Fruit fly (Drosophila melanogaster) whole organism, embryonic: Measurements from ENCODE around the gene sunn.

ENCODE experiments used
- Atf3 ChIP-seq: fragments of 200-800 bp; sonication (Bioruptor generic); optimal IDR thresholded peaks from 3 replicates; lab custom pipeline; 2016; ENCODE audit warnings: missing biosample characterization, missing genetic modification characterization
- Bdp1 ChIP-seq: fragments of 200-800 bp; sonication (Bioruptor generic); optimal IDR thresholded peaks from 3 replicates; lab custom pipeline; 2016; ENCODE audit warnings: missing biosample characterization, missing genetic modification characterization
- Bgb ChIP-seq: fragments of 200-800 bp; sonication (Bioruptor generic); IDR thresholded peaks from 2 replicates; pipeline ENCODE4 v1.3.6; 2022; ENCODE audit warnings: missing biosample characterization, missing genetic modification characterization; ENCODE audit not compliant: partially characterized antibody
- CG10209 ChIP-seq: fragments of 200-800 bp; sonication (Bioruptor generic); optimal IDR thresholded peaks from 3 replicates; lab custom pipeline; 2017; ENCODE audit warnings: missing biosample characterization, mild to moderate bottlenecking, missing genetic modification characterization, missing genetic modification reagents
- CG10366 ChIP-seq: fragments of 200-800 bp; sonication (Bioruptor generic); IDR thresholded peaks from 2 replicates; pipeline ENCODE4 v1.3.6; 2022; ENCODE audit warnings: missing biosample characterization, missing genetic modification characterization
- CG11093 ChIP-seq: fragments of 200-800 bp; sonication (Bioruptor generic); IDR thresholded peaks from 3 replicates; pipeline ENCODE4 v1.3.6; 2022; ENCODE audit warnings: missing biosample characterization, missing genetic modification characterization
- CG13296 ChIP-seq: fragments of 200-800 bp; sonication (Bioruptor generic); optimal IDR thresholded peaks from 3 replicates; lab custom pipeline; 2018; ENCODE audit warnings: missing biosample characterization, mild to moderate bottlenecking, missing genetic modification characterization
- CG15011 ChIP-seq: fragments of 200-800 bp; sonication (Bioruptor generic); optimal IDR thresholded peaks from 3 replicates; lab custom pipeline; 2018; ENCODE audit warnings: missing biosample characterization, mild to moderate bottlenecking, missing genetic modification characterization
- CG15073 ChIP-seq: fragments of 200-800 bp; sonication (Bioruptor generic); optimal IDR thresholded peaks from 2 replicates; lab custom pipeline; 2016; ENCODE audit warnings: missing biosample characterization, missing genetic modification characterization
- CG17359 ChIP-seq: fragments of 200-800 bp; sonication (Bioruptor generic); optimal IDR thresholded peaks from 3 replicates; lab custom pipeline; 2018; ENCODE audit warnings: missing biosample characterization, mild to moderate bottlenecking, missing genetic modification characterization, moderate library complexity
- CG17568 ChIP-seq: fragments of 200-800 bp; sonication (Bioruptor generic); optimal IDR thresholded peaks from 2 replicates; lab custom pipeline; 2018; ENCODE audit warnings: missing biosample characterization, mild to moderate bottlenecking, missing genetic modification characterization, moderate library complexity
- CG18476 ChIP-seq: fragments of 200-800 bp; sonication (Bioruptor generic); optimal IDR thresholded peaks from 2 replicates; lab custom pipeline; 2016; ENCODE audit warnings: missing biosample characterization, mild to moderate bottlenecking, missing genetic modification characterization
- CG18619 ChIP-seq: fragments of 200-800 bp; sonication (Bioruptor generic); optimal IDR thresholded peaks from 3 replicates; lab custom pipeline; 2017; ENCODE audit warnings: missing biosample characterization, mild to moderate bottlenecking, missing genetic modification characterization
- CG32532 ChIP-seq: fragments of 200-800 bp; sonication (Bioruptor generic); IDR thresholded peaks from 2 replicates; pipeline ENCODE4 v1.3.6; 2022; ENCODE audit warnings: missing biosample characterization, missing genetic modification characterization
- CG3281 ChIP-seq: fragments of 200-800 bp; sonication (Bioruptor generic); optimal IDR thresholded peaks from 3 replicates; lab custom pipeline; 2017; ENCODE audit warnings: missing biosample characterization, mild to moderate bottlenecking, missing genetic modification characterization
- CG7928 ChIP-seq: fragments of 200-800 bp; sonication (Bioruptor generic); optimal IDR thresholded peaks from 2 replicates; lab custom pipeline; 2017; ENCODE audit warnings: missing biosample characterization, mild to moderate bottlenecking, missing genetic modification characterization
- CG8924 ChIP-seq: fragments of 200-800 bp; optimal IDR thresholded peaks from 3 replicates; lab custom pipeline; 2019; ENCODE audit warnings: missing biosample characterization, mild to moderate bottlenecking, missing genetic modification characterization, moderate library complexity
- CG9609 ChIP-seq: fragments of 200-800 bp; sonication (Bioruptor generic); optimal IDR thresholded peaks from 3 replicates; lab custom pipeline; 2016; ENCODE audit warnings: missing biosample characterization, missing genetic modification characterization
- CkIIα-i1 ChIP-seq: fragments of 200-800 bp; sonication (Bioruptor generic); IDR thresholded peaks from 2 replicates; pipeline ENCODE4 v1.3.6; 2022; ENCODE audit warnings: missing biosample characterization, missing genetic modification characterization
- CoRest ChIP-seq: fragments of 200-800 bp; sonication (Bioruptor generic); optimal IDR thresholded peaks from 3 replicates; lab custom pipeline; 2018; ENCODE audit warnings: missing biosample characterization, mild to moderate bottlenecking, missing genetic modification characterization, moderate library complexity
- CrebB ChIP-seq: fragments of 200-800 bp; sonication (Bioruptor generic); optimal IDR thresholded peaks from 3 replicates; lab custom pipeline; 2018; ENCODE audit warnings: missing biosample characterization, mild to moderate bottlenecking, missing genetic modification characterization
- Dip3 ChIP-seq: fragments of 200-800 bp; sonication (Bioruptor generic); optimal IDR thresholded peaks from 3 replicates; lab custom pipeline; 2016; ENCODE audit warnings: missing biosample characterization, missing genetic modification characterization
- E2f1 ChIP-seq: fragments of 200-800 bp; sonication (Bioruptor generic); IDR thresholded peaks from 2 replicates; pipeline ENCODE4 v1.3.6; 2022; ENCODE audit warnings: missing biosample characterization, missing genetic modification characterization
- HHEX ChIP-seq: fragments of 200-800 bp; sonication (Bioruptor generic); optimal IDR thresholded peaks from 3 replicates; lab custom pipeline; 2017; ENCODE audit warnings: missing biosample characterization, mild to moderate bottlenecking, missing genetic modification characterization, missing genetic modification reagents
- HLH4C ChIP-seq: fragments of 200-800 bp; sonication (Bioruptor generic); IDR thresholded peaks from 3 replicates; pipeline ENCODE4 v1.3.6; 2022; ENCODE audit warnings: missing biosample characterization, missing genetic modification characterization; ENCODE audit not compliant: partially characterized antibody
- Hr78 ChIP-seq, 2 experiments: fragments of 200-800 bp in 1 of 2; fragments of >200 bp in 1 of 2; sonication (Bioruptor generic) in 1 of 2; optimal IDR thresholded peaks; 2 replicates each; lab custom pipeline; 2017 to 2019; ENCODE audit warnings: missing biosample characterization in 2 of 2, missing genetic modification characterization in 2 of 2, mild to moderate bottlenecking in 1 of 2, moderate library complexity in 1 of 2
- Lim3 ChIP-seq: fragments of 200-800 bp; sonication (Bioruptor generic); IDR thresholded peaks from 2 replicates; pipeline ENCODE4 v1.3.6; 2022; ENCODE audit warnings: missing biosample characterization, missing genetic modification characterization
- Myb ChIP-seq: fragments of 200-800 bp; sonication (Bioruptor generic); optimal IDR thresholded peaks from 2 replicates; lab custom pipeline; 2016; ENCODE audit warnings: missing biosample characterization, missing genetic modification characterization
- NK7.1 ChIP-seq: fragments of 200-800 bp; sonication (Bioruptor generic); optimal IDR thresholded peaks from 3 replicates; lab custom pipeline; 2016; ENCODE audit warnings: missing biosample characterization, missing genetic modification characterization
- Nf-YC ChIP-seq: fragments of 200-800 bp; optimal IDR thresholded peaks from 3 replicates; lab custom pipeline; 2019; ENCODE audit warnings: missing biosample characterization, mild to moderate bottlenecking, missing genetic modification characterization, moderate library complexity
- Side ChIP-seq: fragments of 200-800 bp; sonication (Bioruptor generic); optimal IDR thresholded peaks from 2 replicates; lab custom pipeline; 2016; ENCODE audit warnings: missing biosample characterization, missing genetic modification characterization
- Spps ChIP-seq: fragments of 200-800 bp; sonication (Bioruptor generic); optimal IDR thresholded peaks from 2 replicates; lab custom pipeline; 2018; ENCODE audit warnings: missing biosample characterization, mild to moderate bottlenecking, missing genetic modification characterization
- amos ChIP-seq: fragments of 200-800 bp; sonication (Bioruptor generic); IDR thresholded peaks from 2 replicates; pipeline ENCODE4 v1.3.6; 2022; ENCODE audit warnings: missing biosample characterization, missing genetic modification characterization; ENCODE audit not compliant: partially characterized antibody
- crol ChIP-seq: fragments of 200-800 bp; sonication (Bioruptor generic); IDR thresholded peaks from 2 replicates; pipeline ENCODE4 v1.3.6; 2022; ENCODE audit warnings: missing biosample characterization, missing genetic modification characterization
- dmrt99B ChIP-seq: fragments of 200-800 bp; sonication (Bioruptor generic); optimal IDR thresholded peaks from 2 replicates; lab custom pipeline; 2018; ENCODE audit warnings: missing biosample characterization, mild to moderate bottlenecking, missing genetic modification characterization, moderate library complexity
- grau ChIP-seq: fragments of 200-800 bp; optimal IDR thresholded peaks from 3 replicates; lab custom pipeline; 2019; ENCODE audit warnings: missing biosample characterization, mild to moderate bottlenecking, missing genetic modification characterization, moderate library complexity
- gt ChIP-seq: fragments of 200-800 bp; sonication (Bioruptor generic); IDR thresholded peaks from 2 replicates; pipeline ENCODE4 v1.3.6; 2022; ENCODE audit warnings: missing biosample characterization, missing genetic modification characterization
- insv ChIP-seq, 2 experiments: fragments of 200-800 bp; sonication (Bioruptor generic); optimal IDR thresholded peaks; 3 replicates each; lab custom pipeline; 2016 to 2018; ENCODE audit warnings: missing biosample characterization in 2 of 2, missing genetic modification characterization in 2 of 2
- mirr ChIP-seq: fragments of 200-800 bp; sonication (Bioruptor generic); optimal IDR thresholded peaks from 3 replicates; lab custom pipeline; 2018; ENCODE audit warnings: missing biosample characterization, mild to moderate bottlenecking, missing genetic modification characterization
- peb ChIP-seq: fragments of 200-800 bp; sonication (Bioruptor generic); IDR thresholded peaks from 2 replicates; pipeline ENCODE4 v1.3.6; 2022; ENCODE audit warnings: missing biosample characterization, missing genetic modification characterization
- pho ChIP-seq: fragments of 200-800 bp; sonication (Bioruptor generic); optimal IDR thresholded peaks from 2 replicates; lab custom pipeline; 2016; ENCODE audit warnings: missing biosample characterization, missing genetic modification characterization
- pita ChIP-seq: fragments of 200-800 bp; sonication (Bioruptor generic); optimal IDR thresholded peaks from 2 replicates; lab custom pipeline; 2017; ENCODE audit warnings: missing biosample characterization, mild to moderate bottlenecking, missing genetic modification characterization
- sob ChIP-seq: fragments of 200-800 bp; sonication (Bioruptor generic); IDR thresholded peaks from 2 replicates; pipeline ENCODE4 v1.3.6; 2022; ENCODE audit warnings: missing biosample characterization, missing genetic modification characterization
- tin ChIP-seq: fragments of 200-800 bp; sonication (Bioruptor generic); optimal IDR thresholded peaks from 3 replicates; lab custom pipeline; 2016; ENCODE audit warnings: missing biosample characterization, missing genetic modification characterization
- ttk ChIP-seq: fragments of 200-800 bp; sonication (Bioruptor generic); IDR thresholded peaks from 2 replicates; pipeline ENCODE4 v2.1.2; 2022; ENCODE audit warnings: missing biosample characterization, missing genetic modification characterization
- unc-4 ChIP-seq: fragments of 200-800 bp; sonication (Bioruptor generic); IDR thresholded peaks from 2 replicates; pipeline ENCODE4 v1.3.6; 2022; ENCODE audit warnings: missing biosample characterization, missing genetic modification characterization; ENCODE audit not compliant: partially characterized antibody
- vfl ChIP-seq: fragments of 200-800 bp; sonication (Bioruptor generic); optimal IDR thresholded peaks from 2 replicates; lab custom pipeline; 2016; ENCODE audit warnings: missing biosample characterization, missing genetic modification characterization
- z ChIP-seq: fragments of 200-800 bp; sonication (Bioruptor generic); IDR thresholded peaks from 3 replicates; pipeline ENCODE4 v1.3.6; 2022; ENCODE audit warnings: missing biosample characterization, missing genetic modification characterization

Gene sunn

dm6 chr3L:11696294-11697116 is 31.6 kb upstream of the sunn start, which contains the start of gene Dph1 (continued):
- peak; percentile 59 for TF ChIP-seq Bgb (GFP tag; lab: Robert Waterston, UW)
- TF ChIP-seq CG15011 (GFP tag; lab: Kevin White, UChicago), result peak; percentile 38
- TF ChIP-seq CG18476 (GFP tag; lab: Kevin White, UChicago), result peak; percentile 49
- peak; percentile 70 for TF ChIP-seq pho (GFP tag; lab: Kevin White, UChicago)
- TF ChIP-seq CG7928 (GFP tag; lab: Kevin White, UChicago), result peak; percentile 14
- peak in 1 of 2 experiments; percentile 95 for TF ChIP-seq insv (GFP tag; optimal IDR thresholded peaks at IDR 0.05; lab: Kevin White, UChicago)
- no peak for TF ChIP-seq pita (GFP tag; lab: Kevin White, UChicago)
- peak; percentile 78 for TF ChIP-seq grau (tag; lab: Kevin White, UChicago)
- TF ChIP-seq CG8924 (tag; lab: Kevin White, UChicago), result peak; percentile 86
- TF ChIP-seq Side (GFP tag; lab: Kevin White, UChicago), result peak; percentile 87
- no peak for TF ChIP-seq crol (GFP tag; lab: Robert Waterston, UW)
- TF ChIP-seq Spps (tag; lab: Kevin White, UChicago), result peak; percentile 28
- TF ChIP-seq vfl (GFP tag; lab: Kevin White, UChicago), result peak; percentile 22
- peak; percentile 79 for TF ChIP-seq CG3281 (GFP tag; lab: Kevin White, UChicago)
- peak; percentile 74 for TF ChIP-seq Myb
- TF ChIP-seq CG11093 (GFP tag; lab: Robert Waterston, UW), result no peak; the same call in 2 of the 3 replicates
- peak; percentile 61 for TF ChIP-seq peb (GFP tag; lab: Robert Waterston, UW)
- peak; percentile 83 for TF ChIP-seq tin (GFP tag; lab: Kevin White, UChicago)
- peak; percentile 90 for TF ChIP-seq CG32532
- peak; percentile 79 for TF ChIP-seq CG10209 (GFP tag; lab: Kevin White, UChicago)
- no peak; the same call in 1 of the 2 replicates for TF ChIP-seq unc-4 (GFP tag; lab: Robert Waterston, UW)
- peak; percentile 66 for TF ChIP-seq Atf3 (GFP tag; lab: Kevin White, UChicago)
- TF ChIP-seq HHEX, result peak; percentile 72
- TF ChIP-seq mirr (GFP tag; lab: Kevin White, UChicago), result peak; percentile 61
- peak; percentile 80; the same call in 1 of the 2 replicates for TF ChIP-seq ttk (GFP tag; lab: Robert Waterston, UW)
- TF ChIP-seq CkIIα-i1 (GFP tag; lab: Robert Waterston, UW), result no peak
- TF ChIP-seq CG10366 (GFP tag; lab: Robert Waterston, UW), result peak; percentile 81
- peak; percentile 78 for TF ChIP-seq CG18619 (GFP tag; lab: Kevin White, UChicago)
- TF ChIP-seq HLH4C (GFP tag; lab: Robert Waterston, UW), result 0 out of 3 replicates have a peak, but pooled peaks have one; percentile 34
- TF ChIP-seq E2f1 (GFP tag; lab: Robert Waterston, UW), result peak; percentile 85; the same call in 1 of the 2 replicates
- TF ChIP-seq Dip3 (GFP tag; lab: Kevin White, UChicago), result peak; percentile 77
- TF ChIP-seq CrebB (tag; lab: Kevin White, UChicago), result peak; percentile 78
- TF ChIP-seq CG13296, result peak; percentile 70
- peak; percentile 66 for TF ChIP-seq Nf-YC (tag; lab: Kevin White, UChicago)
- TF ChIP-seq CG17359 (tag; lab: Kevin White, UChicago), result peak; percentile 85
- peak in 1 of 2 experiments; percentile 89 for TF ChIP-seq Hr78 (GFP tag; optimal IDR thresholded peaks at IDR 0.05; lab: Kevin White, UChicago)
- TF ChIP-seq Lim3 (GFP tag; lab: Robert Waterston, UW), result no peak
- TF ChIP-seq Bdp1 (GFP tag; lab: Kevin White, UChicago), result peak; percentile 75
- peak; percentile 74 for TF ChIP-seq gt (GFP tag; lab: Robert Waterston, UW)
- TF ChIP-seq dmrt99B (tag; lab: Kevin White, UChicago), result peak; percentile 87
- peak; percentile 68 for TF ChIP-seq CG17568 (GFP tag; lab: Kevin White, UChicago)
- no peak for TF ChIP-seq CG15073
- TF ChIP-seq CoRest, result peak; percentile 77
- peak; percentile 78 for TF ChIP-seq NK7.1
- TF ChIP-seq sob, result peak; percentile 57
- peak; percentile 83 for TF ChIP-seq CG9609 (GFP tag; lab: Kevin White, UChicago)
- no peak for TF ChIP-seq z (GFP tag; lab: Robert Waterston, UW)
- TF ChIP-seq amos (GFP tag; lab: Robert Waterston, UW), result peak; percentile 70; the same call in 1 of the 2 replicates
